Fruit fly (Drosophila melanogaster) S2 (cell line): ENCODE data around the gene Agpat1.

Experiments
- CG8478 ChIP-seq: fragments of >200 bp; optimal IDR thresholded peaks from 2 replicates; lab custom pipeline; 2018
- CTCF ChIP-seq, 2 experiments: fragments of >200 bp; optimal IDR thresholded peaks; 2 replicates each; lab custom pipeline; 2018

Agpat1 gene

dm6 chrX:12765076-12765475 is at the start of gene Agpat1:
Gene Agpat1 (plus strand): TSS chrX:12765266.
- TF ChIP-seq CG8478 (no peak), CTCF (optimal IDR thresholded peaks at IDR 0.05; lab: Kevin White, UChicago) (no peak)

dm6 chrX:12718625-12719024 is 46.4 kb upstream of the Agpat1 start:
- no peak for TF ChIP-seq CG8478
- no peak for TF ChIP-seq CTCF (optimal IDR thresholded peaks at IDR 0.05; lab: Kevin White, UChicago)

dm6 chrX:12719152-12719779 is 45.8 kb upstream of the Agpat1 start:
- TF ChIP-seq CG8478 (no peak), CTCF (optimal IDR thresholded peaks at IDR 0.05; lab: Kevin White, UChicago) (no peak)

- TF ChIP-seq CTCF (optimal IDR thresholded peaks at IDR 0.05; lab: Kevin White, UChicago): no peak
- TF ChIP-seq CG8478: no peak
Observed at dm6 chrX:12719940-12720355, 45.1 kb upstream of the Agpat1 start.

dm6 chrX:12721111-12721869 is 43.8 kb upstream of the Agpat1 start:
- TF ChIP-seq CG8478 (no peak), CTCF (optimal IDR thresholded peaks at IDR 0.05; lab: Kevin White, UChicago) (peak; percentile 65 to 66)

dm6 chrX:12722009-12722408 is 43.1 kb upstream of the Agpat1 start:
- TF ChIP-seq CTCF (optimal IDR thresholded peaks at IDR 0.05; lab: Kevin White, UChicago) (no peak), CG8478 (no peak)

dm6 chrX:12723332-12723731 is 41.7 kb upstream of the Agpat1 start:
- no peak for TF ChIP-seq CG8478
- TF ChIP-seq CTCF (optimal IDR thresholded peaks at IDR 0.05; lab: Kevin White, UChicago): no peak

- TF ChIP-seq CG8478 (no peak), CTCF (optimal IDR thresholded peaks at IDR 0.05; lab: Kevin White, UChicago) (no peak)
Observed at dm6 chrX:12724287-12725186, 40.5 kb upstream of the Agpat1 start.

- TF ChIP-seq CG8478: no peak
- no peak for TF ChIP-seq CTCF (optimal IDR thresholded peaks at IDR 0.05; lab: Kevin White, UChicago)
Observed at dm6 chrX:12725187-12725919, 39.7 kb upstream of the Agpat1 start.

dm6 chrX:12727642-12728228 is 37.3 kb upstream of the Agpat1 start:
- TF ChIP-seq CG8478 (no peak), CTCF (optimal IDR thresholded peaks at IDR 0.05; lab: Kevin White, UChicago) (no peak)

dm6 chrX:12731077-12731476 is 34.0 kb upstream of the Agpat1 start:
- TF ChIP-seq CG8478 (no peak), CTCF (optimal IDR thresholded peaks at IDR 0.05; lab: Kevin White, UChicago) (no peak)

dm6 chrX:12732486-12732885 is 32.6 kb upstream of the Agpat1 start:
- no peak for TF ChIP-seq CTCF (optimal IDR thresholded peaks at IDR 0.05; lab: Kevin White, UChicago)
- TF ChIP-seq CG8478: no peak

- TF ChIP-seq CTCF (optimal IDR thresholded peaks at IDR 0.05; lab: Kevin White, UChicago): no peak
- TF ChIP-seq CG8478: no peak
Observed at dm6 chrX:12733770-12734189, 31.3 kb upstream of the Agpat1 start.

- TF ChIP-seq CG8478: no peak
- no peak for TF ChIP-seq CTCF (optimal IDR thresholded peaks at IDR 0.05; lab: Kevin White, UChicago)
Observed at dm6 chrX:12734354-12734709, 30.7 kb upstream of the Agpat1 start.
